Fruit fly (Drosophila melanogaster): ENCODE data around the gene JMJD7.

- TF ChIP-seq bowl (GFP tag; IDR thresholded peaks at IDR 0.05) (no peak), peb (GFP tag; IDR thresholded peaks at IDR 0.05) (no peak), cad (GFP tag; optimal IDR thresholded peaks at IDR 0.05) (no peak), H15 (GFP tag; IDR thresholded peaks at IDR 0.05) (no peak), CG2712 (tag; optimal IDR thresholded peaks at IDR 0.05) (no peak), CG14667 (GFP tag; IDR thresholded peaks at IDR 0.05) (no peak), twi (tag; optimal IDR thresholded peaks at IDR 0.05) (no peak), sd (tag; optimal IDR thresholded peaks at IDR 0.05) (no peak), CG3281 (GFP tag; optimal IDR thresholded peaks at IDR 0.05) (no peak)
Observed at dm6 chr3L:13474607-13475006, 24.5 kb upstream of the JMJD7 start, which contains the start of gene CG10089.

Data from whole organism, embryonic.